Worm (Caenorhabditis elegans) whole organism, L2 larva: Measurements from ENCODE around the gene ZK287.9.

ENCODE experiments used
- C34F6.9 ChIP-seq: fragments of 150-350 bp; optimal IDR thresholded peaks from 2 replicates; lab custom pipeline; 2014; ENCODE audit warnings: missing biosample characterization, missing genetic modification characterization
- ama-1 ChIP-seq: fragments of 150-350 bp; optimal IDR thresholded peaks from 2 replicates; lab custom pipeline; 2018; ENCODE audit warnings: inconsistent platforms
- ceh-82 ChIP-seq: fragments of 150-350 bp; optimal IDR thresholded peaks from 2 replicates; lab custom pipeline; 2014; ENCODE audit warnings: missing biosample characterization, missing genetic modification characterization
- lin-39 ChIP-seq: fragments of 150-350 bp; optimal IDR thresholded peaks from 2 replicates; lab custom pipeline; 2014; ENCODE audit warnings: missing biosample characterization, missing genetic modification reagents, missing genetic modification characterization
- nhr-23 ChIP-seq: fragments of 150-350 bp; optimal IDR thresholded peaks from 2 replicates; lab custom pipeline; 2014; ENCODE audit warnings: missing biosample characterization, missing genetic modification reagents, missing genetic modification characterization
- nhr-77 ChIP-seq: fragments of 150-350 bp; optimal IDR thresholded peaks from 2 replicates; lab custom pipeline; 2014; ENCODE audit warnings: missing biosample characterization, missing genetic modification characterization

DNA sequence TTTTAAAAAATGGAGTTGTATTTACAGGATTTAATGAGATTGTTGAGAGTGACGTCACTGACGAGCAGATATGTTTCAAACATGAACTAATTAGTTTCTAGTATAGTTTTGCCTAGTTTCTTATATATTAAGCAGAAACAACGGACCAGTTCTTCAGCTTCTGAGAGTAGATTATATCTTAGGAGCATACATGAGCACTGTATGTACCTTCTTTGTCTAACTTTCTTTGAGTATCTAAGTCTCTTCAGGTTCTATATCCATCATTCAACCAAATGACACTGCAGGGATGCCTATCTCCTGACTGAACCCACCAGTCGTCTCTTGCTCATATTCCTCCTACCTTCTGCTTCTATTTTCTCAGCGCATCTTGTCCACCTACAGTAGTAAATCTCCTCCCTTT is 17.6 kb downstream of the ZK287.9 start, which contains the start of gene her-1:
- TF ChIP-seq nhr-77 (no peak), C34F6.9 (no peak), nhr-23 (tag; lab: Kevin White, UChicago) (no peak), ama-1 (no peak), lin-39 (no peak), ceh-82 (no peak)
